Worm (Caenorhabditis elegans): ENCODE data around the gene molo-1.

The molo-1 gene

DNA sequence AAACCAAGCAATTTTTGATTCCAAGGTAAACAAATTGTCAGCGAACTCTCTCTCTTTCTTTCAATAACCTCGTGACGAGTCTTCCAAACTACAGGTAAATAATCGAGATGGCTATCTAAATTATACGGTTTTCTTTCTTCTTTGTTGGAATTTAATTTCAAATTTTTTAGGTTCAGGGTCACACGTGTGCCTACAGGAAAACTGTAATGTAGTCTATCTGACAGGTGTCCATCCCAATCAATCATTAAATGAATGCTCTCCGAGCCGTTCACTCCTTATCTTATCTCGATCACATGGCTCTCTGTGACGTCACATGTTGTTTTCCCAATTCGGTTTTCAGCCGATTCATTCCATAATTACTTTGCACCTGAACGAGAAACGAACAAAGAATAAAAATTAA is 20.7 kb upstream of the molo-1 start (continued):
- no peak for TF ChIP-seq mxl-1 (tag; optimal IDR thresholded peaks at IDR 0.05)
- TF ChIP-seq tbp1 (GFP tag; optimal IDR thresholded peaks at IDR 0.05), result peak; percentile 13
- peak; percentile 53 for TF ChIP-seq nhr-90 (tag; optimal IDR thresholded peaks at IDR 0.05)
- peak; percentile 78 for TF ChIP-seq nhr-80 (tag; optimal IDR thresholded peaks at IDR 0.05)
- TF ChIP-seq ztf-22 (GFP tag; optimal IDR thresholded peaks at IDR 0.05), result peak; percentile 44
- TF ChIP-seq atf-7 (tag; optimal IDR thresholded peaks at IDR 0.05), result peak; percentile 64
- TF ChIP-seq madf-10 (tag; optimal IDR thresholded peaks at IDR 0.05), result peak; percentile 17
- no peak for TF ChIP-seq cebp-2 (GFP tag; IDR thresholded peaks at IDR 0.05)
- TF ChIP-seq cebp-1 (GFP tag; IDR thresholded peaks at IDR 0.05), result 0 out of 2 replicates have a peak, but pooled peaks have one; percentile 17
- peak; percentile 64 for TF ChIP-seq cebp-1 (tag; optimal IDR thresholded peaks at IDR 0.05)
- peak; percentile 30 for TF ChIP-seq lin-54 (GFP tag; optimal IDR thresholded peaks at IDR 0.05)
- 0 out of 2 replicates have a peak, but pooled peaks have one; percentile 53 for TF ChIP-seq Y95B8A.8 (GFP tag; IDR thresholded peaks at IDR 0.05)
- peak; percentile 55; the same call in 1 of the 2 replicates for TF ChIP-seq Y53G8AR.9 (GFP tag; conservative IDR thresholded peaks at IDR 0.05)

ce11 chrIII:5554884-5555500 is 18.8 kb upstream of the molo-1 start, which contains the start of the genes nmad-1 and hach-1:
TSS of gene nmad-1 (minus strand) at chrIII:5554934.
TSS of gene hach-1 (plus strand) at chrIII:5555450.
- TF ChIP-seq ama-1 (optimal IDR thresholded peaks at IDR 0.05), result no peak
- peak in 1 of 2 experiments; percentile 31 for TF ChIP-seq ama-1 (GFP tag; optimal IDR thresholded peaks at IDR 0.05)
- no peak for TF ChIP-seq mxl-1 (tag; optimal IDR thresholded peaks at IDR 0.05)
- no peak for TF ChIP-seq unc-62 (GFP tag; optimal IDR thresholded peaks at IDR 0.05)
- TF ChIP-seq somi-1 (GFP tag; optimal IDR thresholded peaks at IDR 0.05), result no peak
- peak; percentile 53; the same call in 1 of the 2 replicates for TF ChIP-seq attf-3 (GFP tag; conservative IDR thresholded peaks at IDR 0.05)
- peak; percentile 77; the same call in 1 of the 2 replicates for TF ChIP-seq nfyb-1 (GFP tag; IDR thresholded peaks at IDR 0.05)
- TF ChIP-seq tbx-9 (tag; optimal IDR thresholded peaks at IDR 0.05; ENCODE audit: borderline replicate concordance), result no peak
- TF ChIP-seq hlh-12 (tag; optimal IDR thresholded peaks at IDR 0.05), result no peak
- TF ChIP-seq nhr-80 (tag; optimal IDR thresholded peaks at IDR 0.05), result peak; percentile 24
- TF ChIP-seq K11D2.4 (GFP tag; IDR thresholded peaks at IDR 0.05), result no peak
- peak; percentile 43 for TF ChIP-seq rpc-1 (optimal IDR thresholded peaks at IDR 0.05)
- no peak for TF ChIP-seq rpc-1 (tag; optimal IDR thresholded peaks at IDR 0.05)
- TF ChIP-seq sdz-38 (tag; optimal IDR thresholded peaks at IDR 0.05), result no peak
- peak; percentile 36 for TF ChIP-seq efl-1 (GFP tag; optimal IDR thresholded peaks at IDR 0.05)
- TF ChIP-seq atf-7 (tag; optimal IDR thresholded peaks at IDR 0.05), result no peak
- TF ChIP-seq athp-1 (tag; optimal IDR thresholded peaks at IDR 0.05), result peak; percentile 28
- no peak for TF ChIP-seq Y53F4B.3 (GFP tag; IDR thresholded peaks at IDR 0.05)
- TF ChIP-seq sptf-2 (GFP tag; optimal IDR thresholded peaks at IDR 0.05), result no peak
- TF ChIP-seq egrh-3 (GFP tag; IDR thresholded peaks at IDR 0.05), result peak; percentile 32; the same call in 1 of the 2 replicates
- TF ChIP-seq F57A8.1 (GFP tag; optimal IDR thresholded peaks at IDR 0.05), result no peak
- TF ChIP-seq B0019.2 (GFP tag; conservative IDR thresholded peaks at IDR 0.05), result no peak
- no peak for TF ChIP-seq C17E4.6 (GFP tag; IDR thresholded peaks at IDR 0.05)
- peak in 2 of 3 experiments; percentile 60 to 75 for TF ChIP-seq lin-35 (GFP tag; optimal IDR thresholded peaks at IDR 0.05)
- no peak for TF ChIP-seq nhr-27 (tag; optimal IDR thresholded peaks at IDR 0.05)
- TF ChIP-seq pbrm-1 (GFP tag; IDR thresholded peaks at IDR 0.05), result peak; percentile 78
- TF ChIP-seq bed-2 (GFP tag; IDR thresholded peaks at IDR 0.05), result no peak
- TF ChIP-seq F52B5.7 (tag; optimal IDR thresholded peaks at IDR 0.05), result peak; percentile 19
- TF ChIP-seq madf-3 (GFP tag; IDR thresholded peaks at IDR 0.05), result no peak
- TF ChIP-seq ztf-28 (GFP tag; IDR thresholded peaks at IDR 0.05), result no peak
- TF ChIP-seq F55B11.4 (tag; optimal IDR thresholded peaks at IDR 0.05; ENCODE audit: borderline replicate concordance, insufficient read depth), result no peak
- TF ChIP-seq ZK185.1 (tag; optimal IDR thresholded peaks at IDR 0.05; ENCODE audit: poor library complexity, severe bottlenecking), result peak; percentile 87
- peak; percentile 62 for TF ChIP-seq F33H1.4 (GFP tag; IDR thresholded peaks at IDR 0.05)
- no peak for TF ChIP-seq K12H6.12 (tag; optimal IDR thresholded peaks at IDR 0.05)
- no peak for TF ChIP-seq lag-1 (GFP tag; IDR thresholded peaks at IDR 0.05)
- TF ChIP-seq unc-130 (GFP tag; optimal IDR thresholded peaks at IDR 0.05), result peak; percentile 21
- TF ChIP-seq nfya-2 (GFP tag; IDR thresholded peaks at IDR 0.05), result no peak
- 0 out of 2 replicates have a peak, but pooled peaks have one; percentile 41 for TF ChIP-seq lin-26 (GFP tag; IDR thresholded peaks at IDR 0.05)

Data from whole organism, young adult.